Worm (Caenorhabditis elegans) whole organism, late embryonic: ENCODE measurements around the gene C32C4.16.

Experiments
- elt-2 ChIP-seq: sonication (generic microtip); optimal IDR thresholded peaks from 2 replicates; lab custom pipeline; 2016; ENCODE audit warnings: missing genetic modification reagents, missing genetic modification characterization, missing compliant biosample characterization
- eyg-1 ChIP-seq: sonication (generic microtip); optimal IDR thresholded peaks from 2 replicates; lab custom pipeline; 2016; ENCODE audit warnings: missing genotype, missing genetic modification characterization, missing compliant biosample characterization
- nhr-11 ChIP-seq: fragments of 150-350 bp; optimal IDR thresholded peaks from 2 replicates; lab custom pipeline; 2014; ENCODE audit warnings: missing biosample characterization, missing genetic modification characterization

- TF ChIP-seq elt-2 (no peak), eyg-1 (tag; lab: Kevin White, UChicago) (no peak), nhr-11 (tag; lab: Kevin White, UChicago) (no peak)
Measured at ce11 chrV:10635722-10636121, 11.6 kb upstream of the C32C4.16 start, which contains the start of gene kvs-2.
